Worm (Caenorhabditis elegans) whole organism, L4 larva: ENCODE measurements around the gene K11H12.1.

Source experiments
- ama-1 ChIP-seq: fragments of 150-350 bp; optimal IDR thresholded peaks from 2 replicates; lab custom pipeline; 2014; ENCODE audit warnings: inconsistent platforms, mixed read lengths
- hlh-30 ChIP-seq: sonication (generic microtip); optimal IDR thresholded peaks from 2 replicates; lab custom pipeline; 2017; ENCODE audit warnings: antibody characterized with exemption, mild to moderate bottlenecking, missing genetic modification characterization, missing compliant biosample characterization; ENCODE audit not compliant: insufficient read depth
- lin-39 ChIP-seq: fragments of 150-350 bp; optimal IDR thresholded peaks from 2 replicates; lab custom pipeline; 2014; ENCODE audit warnings: missing biosample characterization, missing genetic modification reagents, missing genetic modification characterization
- lir-3 ChIP-seq: sonication (generic microtip); optimal IDR thresholded peaks from 2 replicates; lab custom pipeline; 2016; ENCODE audit warnings: mild to moderate bottlenecking, missing genetic modification characterization, missing compliant biosample characterization
- nhr-11 ChIP-seq: fragments of 150-350 bp; optimal IDR thresholded peaks from 2 replicates; lab custom pipeline; 2014; ENCODE audit warnings: missing biosample characterization, missing genetic modification characterization
- nhr-28 ChIP-seq: fragments of 150-350 bp; optimal IDR thresholded peaks from 2 replicates; lab custom pipeline; 2014; ENCODE audit warnings: missing biosample characterization, missing genetic modification characterization
- php-3 ChIP-seq: fragments of 200-800 bp; sonication (Bioruptor generic); IDR thresholded peaks from 2 replicates; pipeline ENCODE4 v1.3.6; 2022; ENCODE audit warnings: missing genetic modification reagents, missing genetic modification characterization, missing compliant biosample characterization
- skn-1 ChIP-seq: fragments of 150-350 bp; optimal IDR thresholded peaks from 2 replicates; lab custom pipeline; 2014; ENCODE audit warnings: missing biosample characterization, missing genetic modification characterization
- snpc-4 ChIP-seq: fragments of 150-350 bp; optimal IDR thresholded peaks from 2 replicates; lab custom pipeline; 2014; ENCODE audit warnings: missing biosample characterization, missing genetic modification characterization
- zag-1 ChIP-seq: fragments of 150-350 bp; optimal IDR thresholded peaks from 2 replicates; lab custom pipeline; 2014; ENCODE audit warnings: missing biosample characterization, missing genetic modification characterization
- zfp-2 ChIP-seq: sonication (generic microtip); optimal IDR thresholded peaks from 2 replicates; lab custom pipeline; 2016; ENCODE audit warnings: mild to moderate bottlenecking, missing genetic modification characterization, missing compliant biosample characterization

DNA sequence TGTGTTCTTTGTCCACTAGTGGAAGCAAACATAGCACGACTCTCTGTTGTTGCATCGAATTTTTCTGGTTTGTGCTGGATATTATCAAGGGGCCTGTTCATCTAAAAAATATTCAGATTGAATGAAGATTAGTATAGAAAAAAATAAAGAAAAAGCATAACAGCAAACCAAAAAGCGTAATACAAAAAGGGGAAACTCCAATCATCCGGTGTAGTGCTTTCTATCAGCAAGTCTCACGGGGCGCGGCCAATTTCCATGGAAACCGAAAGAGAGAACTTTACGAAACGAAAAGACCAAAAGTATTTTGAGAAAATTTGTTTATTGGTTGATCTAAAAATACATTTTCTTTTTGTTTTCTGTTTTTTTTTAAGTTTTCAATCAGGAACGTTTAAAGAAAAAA lies 45.1 kb upstream of the K11H12.1 start, which contains the start of gene Y55F3C.17:
- no peak for TF ChIP-seq hlh-30 (tag; lab: Kevin White, UChicago)
- TF ChIP-seq snpc-4, result no peak
- no peak for TF ChIP-seq zag-1 (tag; lab: Kevin White, UChicago)
- no peak for TF ChIP-seq nhr-28 (tag; lab: Kevin White, UChicago)
- no peak for TF ChIP-seq ama-1 (lab: Kevin White, UChicago)
- no peak for TF ChIP-seq php-3 (GFP tag; lab: Robert Waterston, UW)
- no peak for TF ChIP-seq lir-3
- TF ChIP-seq skn-1, result no peak
- no peak for TF ChIP-seq lin-39
- TF ChIP-seq nhr-11 (tag; lab: Kevin White, UChicago), result no peak
- TF ChIP-seq zfp-2 (tag; lab: Kevin White, UChicago), result no peak
